Fruit fly (Drosophila melanogaster): Measurements from ENCODE around the gene Torsin.

Gene Torsin

DNA sequence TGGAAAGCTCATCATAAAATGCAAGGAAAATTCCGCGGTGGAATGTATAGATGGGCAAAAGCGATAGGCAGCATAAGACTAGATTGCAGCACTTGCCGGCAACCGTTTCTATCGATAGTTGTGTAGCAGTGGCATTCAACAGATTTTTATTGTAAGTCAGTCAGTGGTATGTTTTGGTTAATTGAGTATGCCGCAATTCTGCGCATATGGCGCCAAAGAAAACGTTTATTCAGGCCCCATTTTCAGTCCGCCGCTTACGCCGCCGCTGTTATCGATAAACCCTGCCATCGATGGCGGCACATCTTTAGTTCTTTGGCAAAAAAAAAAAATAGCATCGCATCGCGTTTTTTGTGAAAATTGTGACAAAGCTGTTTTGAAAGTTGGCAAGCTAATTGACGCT lies at the start of gene Torsin, which contains the start of gene Cbp80:
Gene Torsin, minus strand, starts transcription at position 282 of the 400 bp plus-strand sequence.
Gene Cbp80, plus strand, starts transcription at position 265 of the 400 bp plus-strand sequence.
- TF ChIP-seq dl (GFP tag; optimal IDR thresholded peaks at IDR 0.05; ENCODE audit: insufficient read depth in 1 of 2, partially characterized antibody in 2 of 2) (no peak), rgr (GFP tag; optimal IDR thresholded peaks at IDR 0.05) (peak; percentile 54)

DNA sequence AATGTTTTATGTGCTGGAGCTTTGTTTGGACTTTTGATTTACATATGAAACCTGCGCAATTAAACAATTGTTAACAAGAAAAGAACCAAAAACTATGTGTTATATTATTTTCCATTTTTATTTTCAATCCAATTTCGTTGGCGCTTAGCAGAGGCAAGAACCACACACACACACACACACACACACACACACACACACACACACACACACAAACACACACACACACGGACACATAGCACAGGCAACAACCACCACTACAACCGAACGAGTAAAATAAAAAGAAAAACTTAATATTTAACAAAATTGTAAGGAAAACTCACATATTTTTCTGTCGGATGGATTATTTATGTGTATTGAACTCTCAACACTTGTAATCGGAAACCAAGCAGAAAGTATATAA lies 49.5 kb upstream of the Torsin start:
- TF ChIP-seq Dfd (GFP tag; optimal IDR thresholded peaks at IDR 0.05): peak; percentile 84
- TF ChIP-seq sage (GFP tag; optimal IDR thresholded peaks at IDR 0.05): no peak

DNA sequence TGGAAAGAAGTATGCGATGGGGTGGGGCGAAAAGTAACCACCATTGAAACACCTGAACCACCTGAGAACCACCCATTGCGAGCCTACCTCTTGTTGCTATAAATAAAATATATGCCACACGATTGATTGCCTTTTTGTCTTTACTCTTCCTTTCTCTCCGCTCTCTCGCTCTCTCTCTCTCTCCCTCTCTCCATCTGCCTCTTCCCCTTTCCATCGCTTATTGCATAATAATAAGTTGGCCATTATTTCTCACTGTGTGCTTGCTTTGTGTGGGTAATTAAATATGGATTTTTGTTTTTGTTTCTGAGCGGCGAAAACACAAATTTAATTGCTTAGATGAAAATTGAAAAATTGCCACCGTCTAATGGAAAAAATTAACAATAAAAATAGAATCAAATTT lies 44.3 kb upstream of the Torsin start:
- TF ChIP-seq tai (GFP tag; optimal IDR thresholded peaks at IDR 0.05) (no peak), dmrt93B (GFP tag; optimal IDR thresholded peaks at IDR 0.05) (no peak), sv (GFP tag; optimal IDR thresholded peaks at IDR 0.05) (no peak), woc (GFP tag; optimal IDR thresholded peaks at IDR 0.05) (no peak), fru (GFP tag; optimal IDR thresholded peaks at IDR 0.05) (no peak), Mio (GFP tag; optimal IDR thresholded peaks at IDR 0.05) (no peak), h (GFP tag; optimal IDR thresholded peaks at IDR 0.05) (no peak), jim (GFP tag; optimal IDR thresholded peaks at IDR 0.05) (no peak), Jra (GFP tag; optimal IDR thresholded peaks at IDR 0.05) (no peak), Dfd (GFP tag; optimal IDR thresholded peaks at IDR 0.05) (no peak), dsf (GFP tag; optimal IDR thresholded peaks at IDR 0.05; ENCODE audit: borderline replicate concordance) (no peak), CG32264 (GFP tag; optimal IDR thresholded peaks at IDR 0.05) (no peak), GATAd (GFP tag; optimal IDR thresholded peaks at IDR 0.05) (no peak)

DNA sequence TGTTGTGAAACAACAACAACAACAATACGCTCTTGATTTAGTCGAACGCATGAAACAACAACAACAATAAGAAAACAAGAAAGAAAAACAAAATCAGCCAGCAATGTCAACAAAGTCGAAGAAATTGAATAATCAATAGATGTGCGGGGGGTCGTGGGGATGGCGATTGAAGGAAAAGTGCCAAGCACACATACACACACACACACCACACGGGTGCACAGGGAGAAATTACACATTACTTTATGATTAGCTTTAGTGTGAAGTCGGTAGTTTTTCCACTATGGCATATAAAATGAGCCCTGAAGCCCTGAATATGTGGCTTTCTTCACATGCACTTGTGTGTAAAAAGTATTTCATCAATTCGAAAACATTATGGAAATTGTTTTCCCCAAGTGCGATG lies 43.1 kb upstream of the Torsin start:
- TF ChIP-seq OdsH (GFP tag; optimal IDR thresholded peaks at IDR 0.05) (no peak), N (GFP tag; optimal IDR thresholded peaks at IDR 0.05) (no peak), h (GFP tag; optimal IDR thresholded peaks at IDR 0.05) (no peak), lola (GFP tag; optimal IDR thresholded peaks at IDR 0.05) (no peak), dmrt93B (GFP tag; optimal IDR thresholded peaks at IDR 0.05) (no peak), sv (GFP tag; optimal IDR thresholded peaks at IDR 0.05) (no peak), dsf (GFP tag; optimal IDR thresholded peaks at IDR 0.05; ENCODE audit: borderline replicate concordance) (no peak), brk (GFP tag; optimal IDR thresholded peaks at IDR 0.05) (no peak), Vsx2 (GFP tag; optimal IDR thresholded peaks at IDR 0.05; ENCODE audit: partially characterized antibody) (no peak), pan (optimal IDR thresholded peaks at IDR 0.05) (no peak)

- TF ChIP-seq foxo (GFP tag; optimal IDR thresholded peaks at IDR 0.05): peak in 1 of 2 experiments; percentile 19
- TF ChIP-seq Sp1 (GFP tag; optimal IDR thresholded peaks at IDR 0.05): peak; percentile 1
- TF ChIP-seq usp (GFP tag; optimal IDR thresholded peaks at IDR 0.05): no peak
- TF ChIP-seq HLH106 (tag; optimal IDR thresholded peaks at IDR 0.05): peak; percentile 30
- TF ChIP-seq rgr (GFP tag; optimal IDR thresholded peaks at IDR 0.05): peak; percentile 10
Observed at dm6 chrX:4691226-4691625, 41.4 kb upstream of the Torsin start.

DNA sequence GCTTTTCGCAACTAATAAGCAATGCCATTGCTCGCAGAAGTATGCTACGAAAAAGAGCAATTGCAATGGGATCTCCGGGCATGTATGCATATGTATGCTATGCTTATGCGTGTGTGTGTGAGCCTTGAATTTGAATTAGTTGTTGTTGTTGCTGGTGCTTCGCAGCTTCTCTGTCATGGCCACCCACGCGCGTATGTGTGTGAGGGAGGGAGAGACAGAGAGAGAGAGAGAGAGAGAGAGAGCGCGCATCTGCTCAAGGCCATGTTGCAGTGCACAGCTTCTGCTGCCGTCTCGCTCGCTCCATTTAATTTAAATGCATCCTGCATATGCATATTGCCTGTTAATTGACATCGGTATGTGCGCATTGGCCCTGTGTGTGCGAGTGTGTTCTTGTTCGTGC lies 40.9 kb upstream of the Torsin start:
- TF ChIP-seq rgr (GFP tag; optimal IDR thresholded peaks at IDR 0.05) (no peak), GATAd (GFP tag; optimal IDR thresholded peaks at IDR 0.05) (no peak), Hr78 (GFP tag; optimal IDR thresholded peaks at IDR 0.05) (no peak), HLH106 (tag; optimal IDR thresholded peaks at IDR 0.05) (no peak), N (GFP tag; optimal IDR thresholded peaks at IDR 0.05) (no peak), jim (GFP tag; optimal IDR thresholded peaks at IDR 0.05) (no peak), woc (GFP tag; optimal IDR thresholded peaks at IDR 0.05) (no peak), Hr83 (GFP tag; optimal IDR thresholded peaks at IDR 0.05; ENCODE audit: poor library complexity, severe bottlenecking) (no peak), fru (GFP tag; optimal IDR thresholded peaks at IDR 0.05) (no peak), dsf (GFP tag; optimal IDR thresholded peaks at IDR 0.05; ENCODE audit: borderline replicate concordance) (no peak), dmrt93B (GFP tag; optimal IDR thresholded peaks at IDR 0.05) (no peak), ey (GFP tag; optimal IDR thresholded peaks at IDR 0.05) (no peak), psq (GFP tag; optimal IDR thresholded peaks at IDR 0.05) (no peak), OdsH (GFP tag; optimal IDR thresholded peaks at IDR 0.05) (no peak)

Data from whole organism, wandering third instar larva.